Worm (Caenorhabditis elegans): Measurements from ENCODE around the gene C31E10.6.

Gene C31E10.6

DNA sequence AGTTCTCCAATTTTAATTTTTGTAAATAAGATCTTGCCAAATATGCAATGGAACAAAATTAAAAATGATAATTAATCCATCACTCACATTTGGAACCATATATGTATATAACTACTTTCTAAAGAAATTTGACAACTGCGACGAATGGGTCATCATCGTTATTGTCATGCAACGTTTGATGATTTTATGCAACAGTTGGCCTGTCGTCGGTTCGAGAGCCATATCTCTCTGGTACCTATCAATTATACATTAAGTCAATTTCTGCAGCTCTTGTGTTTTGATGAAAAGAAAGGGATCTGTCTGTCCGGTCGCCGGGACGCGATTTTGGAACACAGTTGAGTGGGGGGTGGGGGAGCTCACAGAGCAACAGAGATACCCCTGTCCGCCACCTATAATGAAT, 43.2 kb downstream of the C31E10.6 start:
- TF ChIP-seq lin-39 (tag; optimal IDR thresholded peaks at IDR 0.05) = no peak
- no peak for TF ChIP-seq nhr-85 (tag)
- no peak for TF ChIP-seq sup-37 (GFP tag; optimal IDR thresholded peaks at IDR 0.05)
- no peak for TF ChIP-seq C16A3.4 (tag; optimal IDR thresholded peaks at IDR 0.05)
- no peak for TF ChIP-seq F16B12.6 (tag; optimal IDR thresholded peaks at IDR 0.05)
- TF ChIP-seq ets-5 (GFP tag; IDR thresholded peaks at IDR 0.05) = no peak
- TF ChIP-seq alr-1 (tag; optimal IDR thresholded peaks at IDR 0.05; ENCODE audit: borderline replicate concordance) = no peak
- no peak for TF ChIP-seq unc-62 (GFP tag; optimal IDR thresholded peaks at IDR 0.05)
- no peak for TF ChIP-seq vab-15 (tag; optimal IDR thresholded peaks at IDR 0.05)
- TF ChIP-seq nhr-12 (tag; optimal IDR thresholded peaks at IDR 0.05) = no peak
- no peak for TF ChIP-seq lin-13 (GFP tag; optimal IDR thresholded peaks at IDR 0.05)
- no peak for TF ChIP-seq zip-4 (GFP tag; optimal IDR thresholded peaks at IDR 0.05)
- no peak for TF ChIP-seq snu-23 (GFP tag; optimal IDR thresholded peaks at IDR 0.05)
- TF ChIP-seq mab-9 (GFP tag; IDR thresholded peaks at IDR 0.05) = no peak
- no peak for TF ChIP-seq aly-2 (tag; optimal IDR thresholded peaks at IDR 0.05)
- TF ChIP-seq nhr-28 (tag; optimal IDR thresholded peaks at IDR 0.05) = no peak

DNA sequence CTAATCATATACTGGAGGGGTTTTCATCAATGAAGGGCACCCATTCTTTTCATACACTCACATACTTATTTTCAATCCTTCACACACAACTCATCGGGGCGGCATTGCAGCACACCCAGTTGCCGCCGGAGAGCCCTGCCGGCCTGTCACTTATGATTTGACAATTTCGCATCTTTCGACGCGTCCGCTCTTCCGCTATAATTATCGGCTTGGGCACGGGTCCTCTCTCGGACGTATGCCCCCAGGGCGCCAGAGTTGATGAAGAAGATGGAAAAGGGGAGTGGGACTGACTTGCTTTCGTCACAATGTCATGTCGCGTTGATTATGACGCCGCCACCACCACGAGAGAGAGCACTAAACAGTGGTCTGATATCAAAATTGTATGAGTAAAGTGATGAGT, 48.2 kb downstream of the C31E10.6 start:
- peak; percentile 75 for TF ChIP-seq lin-14 (GFP tag; optimal IDR thresholded peaks at IDR 0.05)
- TF ChIP-seq unc-86 (tag; optimal IDR thresholded peaks at IDR 0.05) = no peak
- TF ChIP-seq nhr-71 (tag; optimal IDR thresholded peaks at IDR 0.05) = peak; percentile 25
- TF ChIP-seq pqm-1 (tag; optimal IDR thresholded peaks at IDR 0.05) = no peak
- no peak for TF ChIP-seq grh-1 (GFP tag; IDR thresholded peaks at IDR 0.05)
- TF ChIP-seq ceh-8 (GFP tag; optimal IDR thresholded peaks at IDR 0.05) = peak; percentile 61

DNA sequence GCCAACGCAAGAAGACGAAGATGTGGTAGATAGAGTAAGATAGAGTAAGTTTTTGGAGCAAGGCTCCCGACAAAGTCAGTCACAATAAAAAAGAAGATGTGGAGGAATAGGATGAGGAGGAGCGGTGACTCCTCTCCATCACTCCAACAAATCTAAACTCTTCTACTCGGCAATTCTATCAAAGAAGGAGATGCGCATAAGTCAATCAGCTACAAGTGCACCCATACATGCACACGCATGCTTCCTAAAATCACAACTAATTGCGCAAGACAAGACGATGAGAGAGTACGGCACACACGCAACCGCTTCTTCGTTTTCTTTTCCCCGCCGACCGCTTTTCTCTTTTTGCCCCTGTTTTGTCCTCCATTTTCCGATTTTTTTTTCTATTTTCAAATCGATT, 51.5 kb downstream of the C31E10.6 start:
- TF ChIP-seq nhr-237 (tag; optimal IDR thresholded peaks at IDR 0.05) (no peak), fkh-10 (GFP tag; optimal IDR thresholded peaks at IDR 0.05) (peak; percentile 74), ceh-8 (GFP tag; optimal IDR thresholded peaks at IDR 0.05) (peak; percentile 34), blmp-1 (tag; optimal IDR thresholded peaks at IDR 0.05) (no peak), lin-14 (GFP tag; optimal IDR thresholded peaks at IDR 0.05) (peak; percentile 55), mep-1 (tag; optimal IDR thresholded peaks at IDR 0.05) (no peak), ceh-90 (tag; optimal IDR thresholded peaks at IDR 0.05) (no peak), snu-23 (GFP tag; optimal IDR thresholded peaks at IDR 0.05) (no peak), sptf-1 (tag; optimal IDR thresholded peaks at IDR 0.05) (no peak), lin-39 (tag; optimal IDR thresholded peaks at IDR 0.05) (no peak), zag-1 (tag; optimal IDR thresholded peaks at IDR 0.05) (no peak)
